Fruit fly (Drosophila melanogaster) Kc167 (cell line): ENCODE results near the gene CG14717.

Experiments used
- Myc ChIP-seq: fragments of >200 bp; optimal IDR thresholded peaks from 2 replicates; lab custom pipeline; 2017; ENCODE audit warnings: missing external identifiers
- Sin3A ChIP-seq: fragments of >200 bp; optimal IDR thresholded peaks from 2 replicates; lab custom pipeline; 2018; ENCODE audit warnings: missing external identifiers
- h ChIP-seq: fragments of >200 bp; optimal IDR thresholded peaks from 3 replicates; lab custom pipeline; 2018; ENCODE audit warnings: missing external identifiers
- insv ChIP-seq: fragments of >200 bp; optimal IDR thresholded peaks from 3 replicates; lab custom pipeline; 2018; ENCODE audit warnings: missing external identifiers
- psq ChIP-seq: fragments of >200 bp; optimal IDR thresholded peaks from 2 replicates; lab custom pipeline; 2017; ENCODE audit warnings: missing external identifiers
- ttk ChIP-seq: sonication (Bioruptor generic); optimal IDR thresholded peaks from 2 replicates; lab custom pipeline; 2017; ENCODE audit warnings: missing external identifiers

CG14717 gene

dm6 chr3R:11696209-11696608, at the start of gene CG14717:
Gene CG14717 (plus strand): TSS chr3R:11696509.
- TF ChIP-seq Myc (no peak), psq (no peak), ttk (lab: Kevin White, UChicago) (no peak), h (lab: Kevin White, UChicago) (no peak), Sin3A (lab: Kevin White, UChicago) (no peak), insv (lab: Kevin White, UChicago) (no peak)

dm6 chr3R:11646826-11647225, 49.5 kb upstream of the CG14717 start:
- TF ChIP-seq Sin3A (lab: Kevin White, UChicago) (no peak), h (lab: Kevin White, UChicago) (no peak), psq (no peak), Myc (no peak), ttk (lab: Kevin White, UChicago) (no peak), insv (lab: Kevin White, UChicago) (no peak)

dm6 chr3R:11648356-11649355, 47.7 kb upstream of the CG14717 start:
- TF ChIP-seq insv (lab: Kevin White, UChicago) (no peak), Sin3A (lab: Kevin White, UChicago) (no peak), h (lab: Kevin White, UChicago) (no peak), ttk (lab: Kevin White, UChicago) (no peak), Myc (no peak), psq (no peak)

- TF ChIP-seq Sin3A (lab: Kevin White, UChicago) (no peak), Myc (no peak), psq (no peak), ttk (lab: Kevin White, UChicago) (no peak), h (lab: Kevin White, UChicago) (no peak), insv (lab: Kevin White, UChicago) (no peak)
Measured at dm6 chr3R:11649449-11649848, 46.9 kb upstream of the CG14717 start.

dm6 chr3R:11650105-11651039, 45.9 kb upstream of the CG14717 start, which contains the start of the genes Csk and Elp1:
Gene Csk (minus strand): TSS chr3R:11650706.
Gene Elp1 (plus strand): TSS chr3R:11650971.
- no peak for TF ChIP-seq Sin3A (lab: Kevin White, UChicago)
- no peak for TF ChIP-seq h (lab: Kevin White, UChicago)
- TF ChIP-seq Myc: no peak
- TF ChIP-seq psq: no peak

- no peak for TF ChIP-seq Sin3A (lab: Kevin White, UChicago)
- no peak for TF ChIP-seq psq
- no peak for TF ChIP-seq insv (lab: Kevin White, UChicago)
- TF ChIP-seq h (lab: Kevin White, UChicago): no peak
- TF ChIP-seq ttk (lab: Kevin White, UChicago): no peak
- no peak for TF ChIP-seq Myc
Measured at dm6 chr3R:11655873-11656374, 40.4 kb upstream of the CG14717 start, which contains the start of gene CG42327. Gene CG42327 (plus strand): TSS chr3R:11656149.

dm6 chr3R:11656614-11657216, 39.6 kb upstream of the CG14717 start:
- TF ChIP-seq h (lab: Kevin White, UChicago): no peak
- TF ChIP-seq psq: no peak
- no peak for TF ChIP-seq ttk (lab: Kevin White, UChicago)
- no peak for TF ChIP-seq Sin3A (lab: Kevin White, UChicago)
- no peak for TF ChIP-seq Myc
- TF ChIP-seq insv (lab: Kevin White, UChicago): no peak

- TF ChIP-seq psq: no peak
- no peak for TF ChIP-seq ttk (lab: Kevin White, UChicago)
- no peak for TF ChIP-seq h (lab: Kevin White, UChicago)
- no peak for TF ChIP-seq Myc
- TF ChIP-seq Sin3A (lab: Kevin White, UChicago): no peak
Measured at dm6 chr3R:11657786-11658193, 38.5 kb upstream of the CG14717 start.

dm6 chr3R:11661187-11661586, 35.1 kb upstream of the CG14717 start:
- no peak for TF ChIP-seq psq
- no peak for TF ChIP-seq ttk (lab: Kevin White, UChicago)
- no peak for TF ChIP-seq h (lab: Kevin White, UChicago)
- TF ChIP-seq Myc: no peak
- TF ChIP-seq Sin3A (lab: Kevin White, UChicago): no peak
- no peak for TF ChIP-seq insv (lab: Kevin White, UChicago)

- TF ChIP-seq Myc: no peak
- no peak for TF ChIP-seq insv (lab: Kevin White, UChicago)
- TF ChIP-seq psq: no peak
- TF ChIP-seq Sin3A (lab: Kevin White, UChicago): no peak
- no peak for TF ChIP-seq h (lab: Kevin White, UChicago)
- no peak for TF ChIP-seq ttk (lab: Kevin White, UChicago)
Measured at dm6 chr3R:11661712-11662111, 34.6 kb upstream of the CG14717 start.

- TF ChIP-seq Sin3A (lab: Kevin White, UChicago) (no peak), ttk (lab: Kevin White, UChicago) (no peak), Myc (no peak), h (lab: Kevin White, UChicago) (no peak), psq (no peak), insv (lab: Kevin White, UChicago) (no peak)
Measured at dm6 chr3R:11662617-11663016, 33.7 kb upstream of the CG14717 start.
